Fruit fly (Drosophila melanogaster): ENCODE data around the gene CG4619.

dm6 chr2L:9907320-9908256 is 31.1 kb upstream of the CG4619 start:
- TF ChIP-seq Kr (GFP tag; optimal IDR thresholded peaks at IDR 0.05) (no peak), lola (GFP tag; optimal IDR thresholded peaks at IDR 0.05) (no peak), grau (tag; optimal IDR thresholded peaks at IDR 0.05) (no peak), CG11696 (GFP tag; IDR thresholded peaks at IDR 0.05) (no peak), corto (GFP tag; optimal IDR thresholded peaks at IDR 0.05) (no peak), tio (GFP tag; optimal IDR thresholded peaks at IDR 0.05) (no peak), kah (GFP tag; optimal IDR thresholded peaks at IDR 0.05) (peak; percentile 78), CG8089 (GFP tag; optimal IDR thresholded peaks at IDR 0.05) (no peak), ERR (GFP tag; optimal IDR thresholded peaks at IDR 0.05) (no peak), CG12744 (GFP tag; optimal IDR thresholded peaks at IDR 0.05) (no peak), sima (GFP tag; optimal IDR thresholded peaks at IDR 0.05) (no peak)
